Worm (Caenorhabditis elegans): ENCODE measurements around the gene srh-268.

srh-268 gene

DNA sequence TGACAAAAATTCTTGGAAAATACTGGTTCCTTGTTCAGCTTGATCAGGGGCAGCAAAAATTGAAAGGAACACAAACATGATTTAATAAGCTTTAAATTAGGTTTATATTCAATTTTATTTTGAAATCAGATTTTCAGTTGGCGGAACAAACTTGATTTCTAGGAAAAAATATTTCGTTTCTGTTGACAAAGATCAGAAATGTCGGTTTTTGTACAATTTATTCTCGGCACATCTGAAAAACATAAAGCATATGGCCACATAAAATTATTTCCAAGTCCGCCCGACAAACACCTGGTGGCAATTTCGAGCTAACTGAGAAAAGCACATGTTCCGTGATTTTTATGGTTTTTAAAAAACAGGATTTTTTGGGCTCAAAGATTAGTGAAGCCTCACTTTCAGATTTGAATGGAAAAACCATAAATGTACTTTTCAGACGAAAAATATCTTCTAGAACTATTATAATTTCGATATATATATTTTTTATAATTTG, 14.8 kb downstream of the srh-268 start, which contains the start of gene ttr-10:
TSS of gene ttr-10 (minus strand) at position 51 of the 490 bp plus-strand sequence.
- TF ChIP-seq chd-7 (tag; optimal IDR thresholded peaks at IDR 0.05) = no peak
- TF ChIP-seq T07F8.4 (tag; optimal IDR thresholded peaks at IDR 0.05) = no peak
- no peak for TF ChIP-seq pha-4 (tag; optimal IDR thresholded peaks at IDR 0.05)
- TF ChIP-seq tbx-9 (tag; optimal IDR thresholded peaks at IDR 0.05; ENCODE audit: borderline replicate concordance) = no peak
- TF ChIP-seq rpc-1 (optimal IDR thresholded peaks at IDR 0.05) = no peak
- TF ChIP-seq rpc-1 (tag; optimal IDR thresholded peaks at IDR 0.05) = no peak
- TF ChIP-seq atf-7 (tag; optimal IDR thresholded peaks at IDR 0.05) = no peak
- TF ChIP-seq ama-1 (optimal IDR thresholded peaks at IDR 0.05) = no peak
- TF ChIP-seq ama-1 (GFP tag; optimal IDR thresholded peaks at IDR 0.05) = no peak

- TF ChIP-seq cebp-2 (GFP tag; IDR thresholded peaks at IDR 0.05) = no peak
- TF ChIP-seq pha-4 (tag; optimal IDR thresholded peaks at IDR 0.05) = no peak
- TF ChIP-seq snpc-4 (GFP tag; optimal IDR thresholded peaks at IDR 0.05) = no peak
- no peak for TF ChIP-seq snpc-4 (tag; optimal IDR thresholded peaks at IDR 0.05)
- no peak for TF ChIP-seq snpc-3.4 (tag; optimal IDR thresholded peaks at IDR 0.05)
- TF ChIP-seq lir-1 (GFP tag; conservative IDR thresholded peaks at IDR 0.05) = no peak
- no peak for TF ChIP-seq madf-6 (GFP tag; IDR thresholded peaks at IDR 0.05)
- no peak for TF ChIP-seq egrh-3 (GFP tag; IDR thresholded peaks at IDR 0.05)
- TF ChIP-seq F39B2.1 (GFP tag; IDR thresholded peaks at IDR 0.05) = no peak
- TF ChIP-seq him-1 (tag; optimal IDR thresholded peaks at IDR 0.05) = no peak
- TF ChIP-seq madf-10 (tag; optimal IDR thresholded peaks at IDR 0.05) = no peak
- TF ChIP-seq ztf-25 (GFP tag; IDR thresholded peaks at IDR 0.05) = no peak
- TF ChIP-seq B0261.1 (tag; optimal IDR thresholded peaks at IDR 0.05) = no peak
- TF ChIP-seq F57C9.4 (tag; optimal IDR thresholded peaks at IDR 0.05) = no peak
- no peak for TF ChIP-seq nfya-1 (tag; optimal IDR thresholded peaks at IDR 0.05; ENCODE audit: borderline replicate concordance, insufficient read depth)
- no peak for TF ChIP-seq lsy-27 (tag; optimal IDR thresholded peaks at IDR 0.05; ENCODE audit: borderline replicate concordance, insufficient read depth)
- TF ChIP-seq B0035.1 (tag; optimal IDR thresholded peaks at IDR 0.05) = no peak
- no peak for TF ChIP-seq ceh-40 (GFP tag; IDR thresholded peaks at IDR 0.05)
- TF ChIP-seq somi-1 (GFP tag; optimal IDR thresholded peaks at IDR 0.05) = no peak
- TF ChIP-seq attf-6 (GFP tag; IDR thresholded peaks at IDR 0.05) = no peak
Measured at ce11 chrV:7555875-7556274, 16.8 kb downstream of the srh-268 start.

- no peak for TF ChIP-seq ets-4 (GFP tag; optimal IDR thresholded peaks at IDR 0.05)
- no peak for TF ChIP-seq him-1 (tag; optimal IDR thresholded peaks at IDR 0.05)
- TF ChIP-seq F57A8.1 (GFP tag; optimal IDR thresholded peaks at IDR 0.05) = no peak
- no peak for TF ChIP-seq cebp-2 (GFP tag; IDR thresholded peaks at IDR 0.05)
- TF ChIP-seq B0336.3 (GFP tag; IDR thresholded peaks at IDR 0.05) = no peak
- no peak for TF ChIP-seq sea-2 (GFP tag; IDR thresholded peaks at IDR 0.05)
- TF ChIP-seq dpff-1 (tag; optimal IDR thresholded peaks at IDR 0.05) = no peak
- no peak for TF ChIP-seq snpc-1.1 (tag; optimal IDR thresholded peaks at IDR 0.05; ENCODE audit: insufficient read depth)
- no peak for TF ChIP-seq rcor-1 (GFP tag; IDR thresholded peaks at IDR 0.05)
- TF ChIP-seq attf-3 (GFP tag; conservative IDR thresholded peaks at IDR 0.05) = no peak
- no peak for TF ChIP-seq akir-1 (GFP tag; optimal IDR thresholded peaks at IDR 0.05)
- TF ChIP-seq snpc-1.3 (tag; optimal IDR thresholded peaks at IDR 0.05; ENCODE audit: insufficient read depth) = no peak
- no peak for TF ChIP-seq attf-5 (GFP tag; optimal IDR thresholded peaks at IDR 0.05)
- no peak for TF ChIP-seq F55B11.4 (tag; optimal IDR thresholded peaks at IDR 0.05; ENCODE audit: borderline replicate concordance, insufficient read depth)
- no peak for TF ChIP-seq F22D6.2 (tag; optimal IDR thresholded peaks at IDR 0.05)
- TF ChIP-seq ZK185.1 (tag; optimal IDR thresholded peaks at IDR 0.05; ENCODE audit: poor library complexity, severe bottlenecking) = no peak
- no peak for TF ChIP-seq lir-1 (GFP tag; conservative IDR thresholded peaks at IDR 0.05)
- TF ChIP-seq zim-3 (tag; optimal IDR thresholded peaks at IDR 0.05) = no peak
Measured at ce11 chrV:7558693-7559092, 19.6 kb downstream of the srh-268 start, which contains the start of gene ets-7. Gene ets-7 (minus strand): TSS chrV:7558793.
